Worm (Caenorhabditis elegans) whole organism, L2 larva: ENCODE measurements around the gene nstp-2.

Experiments used
- F13H6.1 ChIP-seq: sonication (generic microtip); optimal IDR thresholded peaks from 2 replicates; lab custom pipeline; 2016; ENCODE audit warnings: missing genetic modification characterization, missing compliant biosample characterization
- aly-2 ChIP-seq: fragments of 150-350 bp; optimal IDR thresholded peaks from 2 replicates; lab custom pipeline; 2014; ENCODE audit warnings: missing biosample characterization, missing genetic modification characterization
- elt-1 ChIP-seq: fragments of 150-350 bp; optimal IDR thresholded peaks from 2 replicates; lab custom pipeline; 2014; ENCODE audit warnings: missing biosample characterization, missing genetic modification characterization
- mdl-1 ChIP-seq, 2 experiments: fragments of 150-350 bp in 1 of 2; sonication (generic microtip) in 1 of 2; optimal IDR thresholded peaks; 2 replicates each; lab custom pipeline; 2017; ENCODE audit warnings: missing biosample characterization in 2 of 2, missing genetic modification characterization in 2 of 2
- nhr-12 ChIP-seq: fragments of 150-350 bp; optimal IDR thresholded peaks from 2 replicates; lab custom pipeline; 2014; ENCODE audit warnings: missing biosample characterization, missing genetic modification characterization
- nhr-25 ChIP-seq: fragments of 150-350 bp; sonication (generic microtip); optimal IDR thresholded peaks from 3 replicates; lab custom pipeline; 2014; ENCODE audit warnings: missing biosample characterization, missing genetic modification characterization
- nhr-77 ChIP-seq: fragments of 150-350 bp; optimal IDR thresholded peaks from 2 replicates; lab custom pipeline; 2014; ENCODE audit warnings: missing biosample characterization, missing genetic modification characterization
- sem-4 ChIP-seq: fragments of 150-350 bp; optimal IDR thresholded peaks from 2 replicates; lab custom pipeline; 2014; ENCODE audit warnings: missing biosample characterization, missing genetic modification reagents, missing genetic modification characterization
- skn-1 ChIP-seq: sonication (generic microtip); optimal IDR thresholded peaks from 2 replicates; lab custom pipeline; 2017; ENCODE audit warnings: missing biosample characterization, missing genetic modification characterization
- unc-39 ChIP-seq: fragments of 150-350 bp; optimal IDR thresholded peaks from 2 replicates; lab custom pipeline; 2014; ENCODE audit warnings: missing biosample characterization, missing genetic modification characterization
- unc-62 ChIP-seq: fragments of 150-350 bp; optimal IDR thresholded peaks from 2 replicates; lab custom pipeline; 2014; ENCODE audit warnings: missing biosample characterization, missing genetic modification reagents, missing genetic modification characterization

DNA sequence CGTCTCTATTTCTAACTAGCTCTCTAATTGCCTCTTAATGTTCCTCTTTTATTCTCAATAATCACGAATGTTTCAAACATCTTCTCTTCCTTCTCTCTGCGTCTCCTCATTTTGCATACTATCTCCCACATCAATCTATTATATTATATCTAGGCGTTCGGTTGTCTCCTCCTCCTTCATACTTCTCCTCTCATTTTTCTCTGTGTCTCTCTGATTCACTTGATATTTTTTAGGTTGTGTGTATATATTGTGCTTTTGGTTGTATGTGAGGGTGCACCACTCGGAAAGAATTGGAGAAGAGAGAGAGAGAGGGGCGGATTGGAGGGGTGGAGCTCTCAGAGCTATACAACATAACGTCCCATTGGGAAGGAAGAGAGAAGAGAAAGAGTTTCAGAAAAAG lies 42.6 kb upstream of the nstp-2 start:
- no peak for TF ChIP-seq unc-39 (tag; lab: Kevin White, UChicago)
- no peak for TF ChIP-seq nhr-77
- TF ChIP-seq skn-1 (tag; lab: Kevin White, UChicago) = no peak
- TF ChIP-seq aly-2 (tag; lab: Kevin White, UChicago) = no peak
- TF ChIP-seq nhr-12 (tag; lab: Kevin White, UChicago) = no peak
- peak; percentile 56 for TF ChIP-seq F13H6.1 (tag; lab: Kevin White, UChicago)
- no peak for TF ChIP-seq sem-4 (tag; lab: Kevin White, UChicago)
- no peak for TF ChIP-seq elt-1 (tag; lab: Kevin White, UChicago)
- no peak for TF ChIP-seq unc-62 (GFP tag; lab: Kevin White, UChicago)
- no peak for TF ChIP-seq mdl-1 (tag; optimal IDR thresholded peaks at IDR 0.05; lab: Kevin White, UChicago)
- TF ChIP-seq nhr-25 = no peak
